Worm (Caenorhabditis elegans) whole organism, late embryonic: ENCODE results near the gene F40F12.3.

Source experiments
- C08G9.2 ChIP-seq: sonication (generic microtip); optimal IDR thresholded peaks from 2 replicates; lab custom pipeline; 2016; ENCODE audit warnings: mild to moderate bottlenecking, missing genetic modification characterization, moderate library complexity, missing compliant biosample characterization
- C38D4.7 ChIP-seq: fragments of 200-800 bp; sonication (Bioruptor generic); optimal IDR thresholded peaks from 2 replicates; lab custom pipeline; 2018; ENCODE audit warnings: mild to moderate bottlenecking, missing genetic modification characterization, moderate library complexity, missing compliant biosample characterization
- F13H6.1 ChIP-seq: sonication (generic microtip); optimal IDR thresholded peaks from 2 replicates; lab custom pipeline; 2016; ENCODE audit warnings: missing genetic modification characterization, missing compliant biosample characterization
- T23F11.4 ChIP-seq: fragments of 200-800 bp; sonication (Bioruptor generic); optimal IDR thresholded peaks from 2 replicates; lab custom pipeline; 2018; ENCODE audit warnings: mild to moderate bottlenecking, missing genetic modification characterization, missing compliant biosample characterization
- Y22D7AL.16 ChIP-seq: sonication (generic microtip); optimal IDR thresholded peaks from 2 replicates; lab custom pipeline; 2016; ENCODE audit warnings: missing genetic modification characterization, missing compliant biosample characterization
- ama-1 ChIP-seq: fragments of 150-350 bp; optimal IDR thresholded peaks from 2 replicates; lab custom pipeline; 2014
- ceh-18 ChIP-seq: sonication (generic microtip); optimal IDR thresholded peaks from 2 replicates; lab custom pipeline; 2016; ENCODE audit warnings: missing genetic modification characterization, missing compliant biosample characterization
- ceh-19 ChIP-seq: fragments of 200-800 bp; sonication (Bioruptor generic); optimal IDR thresholded peaks from 2 replicates; lab custom pipeline; 2018; ENCODE audit warnings: mild to moderate bottlenecking, missing genetic modification characterization, missing compliant biosample characterization
- ceh-22 ChIP-seq: sonication (generic microtip); optimal IDR thresholded peaks from 2 replicates; lab custom pipeline; 2017; ENCODE audit warnings: missing biosample characterization, missing genetic modification characterization
- ceh-24 ChIP-seq: sonication (generic microtip); optimal IDR thresholded peaks from 2 replicates; lab custom pipeline; 2016; ENCODE audit warnings: mild to moderate bottlenecking, missing genetic modification characterization, missing compliant biosample characterization
- ceh-30 ChIP-seq: fragments of 150-350 bp; optimal IDR thresholded peaks from 2 replicates; lab custom pipeline; 2014; ENCODE audit warnings: missing biosample characterization, missing genetic modification characterization
- ceh-31 ChIP-seq: sonication (generic microtip); optimal IDR thresholded peaks from 2 replicates; lab custom pipeline; 2016; ENCODE audit warnings: missing genetic modification characterization, missing compliant biosample characterization
- ceh-34 ChIP-seq: sonication (generic microtip); optimal IDR thresholded peaks from 2 replicates; lab custom pipeline; 2016; ENCODE audit warnings: mild to moderate bottlenecking, missing genetic modification characterization, missing compliant biosample characterization
- ceh-6 ChIP-seq: fragments of 200-800 bp; sonication (Bioruptor generic); optimal IDR thresholded peaks from 2 replicates; lab custom pipeline; 2018; ENCODE audit warnings: mild to moderate bottlenecking, missing genetic modification characterization, missing compliant biosample characterization
- elt-2 ChIP-seq: sonication (generic microtip); optimal IDR thresholded peaks from 2 replicates; lab custom pipeline; 2016; ENCODE audit warnings: missing genetic modification reagents, missing genetic modification characterization, missing compliant biosample characterization
- elt-4 ChIP-seq: sonication (generic microtip); optimal IDR thresholded peaks from 2 replicates; lab custom pipeline; 2016; ENCODE audit warnings: missing genetic modification characterization, missing compliant biosample characterization
- ets-4 ChIP-seq: sonication (generic microtip); optimal IDR thresholded peaks from 2 replicates; lab custom pipeline; 2016; ENCODE audit warnings: missing genetic modification characterization, missing compliant biosample characterization
- eyg-1 ChIP-seq: sonication (generic microtip); optimal IDR thresholded peaks from 2 replicates; lab custom pipeline; 2016; ENCODE audit warnings: missing genotype, missing genetic modification characterization, missing compliant biosample characterization
- hlh-13 ChIP-seq: fragments of 200-800 bp; sonication (Bioruptor generic); optimal IDR thresholded peaks from 2 replicates; lab custom pipeline; 2018; ENCODE audit warnings: mild to moderate bottlenecking, missing genetic modification characterization, missing compliant biosample characterization
- hlh-30 ChIP-seq: sonication (generic microtip); optimal IDR thresholded peaks from 2 replicates; lab custom pipeline; 2017; ENCODE audit warnings: antibody characterized with exemption, missing genetic modification characterization, missing compliant biosample characterization; ENCODE audit not compliant: insufficient read depth
- hlh-8 ChIP-seq: sonication (generic microtip); optimal IDR thresholded peaks from 2 replicates; lab custom pipeline; 2016; ENCODE audit warnings: missing genotype, missing genetic modification characterization, missing compliant biosample characterization
- lim-6 ChIP-seq: sonication (generic microtip); optimal IDR thresholded peaks from 2 replicates; lab custom pipeline; 2016; ENCODE audit warnings: missing genetic modification characterization, missing compliant biosample characterization
- lin-11 ChIP-seq: fragments of 200-800 bp; sonication (Bioruptor generic); optimal IDR thresholded peaks from 2 replicates; lab custom pipeline; 2018; ENCODE audit warnings: mild to moderate bottlenecking, missing genetic modification characterization, missing compliant biosample characterization
- nhr-232 ChIP-seq: sonication (generic microtip); optimal IDR thresholded peaks from 2 replicates; lab custom pipeline; 2016; ENCODE audit warnings: missing genetic modification characterization, missing compliant biosample characterization
- pax-1 ChIP-seq: fragments of 150-350 bp; optimal IDR thresholded peaks from 2 replicates; lab custom pipeline; 2014; ENCODE audit warnings: missing biosample characterization, missing genetic modification characterization
- pros-1 ChIP-seq: fragments of 150-350 bp; optimal IDR thresholded peaks from 2 replicates; lab custom pipeline; 2014; ENCODE audit warnings: missing biosample characterization, missing genetic modification reagents, missing genetic modification characterization
- ref-2 ChIP-seq: sonication (generic microtip); optimal IDR thresholded peaks from 2 replicates; lab custom pipeline; 2016; ENCODE audit warnings: missing genetic modification characterization, missing compliant biosample characterization
- sdc-2 ChIP-seq: sonication (generic microtip); optimal IDR thresholded peaks from 2 replicates; lab custom pipeline; 2016; ENCODE audit warnings: missing genotype, missing genetic modification characterization, missing compliant biosample characterization
- sox-4 ChIP-seq: sonication (generic microtip); optimal IDR thresholded peaks from 2 replicates; lab custom pipeline; 2017; ENCODE audit warnings: mild to moderate bottlenecking, missing genetic modification characterization, inconsistent platforms, missing compliant biosample characterization
- tbx-2 ChIP-seq: sonication (generic microtip); optimal IDR thresholded peaks from 2 replicates; lab custom pipeline; 2016; ENCODE audit warnings: missing genetic modification characterization, missing compliant biosample characterization
- unc-86 ChIP-seq: sonication (generic microtip); optimal IDR thresholded peaks from 2 replicates; lab custom pipeline; 2016; ENCODE audit warnings: missing genetic modification characterization, missing compliant biosample characterization

F40F12.3 gene

DNA sequence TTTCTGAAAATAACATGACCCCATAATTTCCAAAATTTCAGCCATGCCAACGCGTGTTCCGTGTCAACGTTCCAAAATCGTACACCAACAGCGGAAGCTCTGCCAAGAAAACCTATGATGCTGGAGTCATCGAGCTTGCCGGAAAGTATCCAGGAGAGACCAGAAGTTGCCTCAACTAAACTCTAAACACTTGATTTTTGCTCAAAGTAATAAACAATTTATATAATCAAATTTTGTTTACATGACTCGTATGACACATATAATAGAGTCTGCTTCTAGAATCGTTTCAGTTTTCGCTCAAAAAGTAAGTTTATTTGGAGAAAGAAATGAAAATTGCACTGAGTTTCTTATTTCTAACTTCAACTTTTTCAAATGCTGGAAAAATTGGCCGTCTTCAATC is 8.1 kb upstream of the F40F12.3 start, which contains the start of gene ttr-1:
TSS of gene ttr-1 (plus strand) at position 301 of the 400 bp plus-strand sequence.
- TF ChIP-seq pax-1 (tag; lab: Kevin White, UChicago): no peak
- no peak for TF ChIP-seq lin-11 (tag; lab: Kevin White, UChicago)
- no peak for TF ChIP-seq pros-1
- no peak for TF ChIP-seq ets-4
- no peak for TF ChIP-seq ceh-19 (GFP tag; lab: Kevin White, UChicago)

DNA sequence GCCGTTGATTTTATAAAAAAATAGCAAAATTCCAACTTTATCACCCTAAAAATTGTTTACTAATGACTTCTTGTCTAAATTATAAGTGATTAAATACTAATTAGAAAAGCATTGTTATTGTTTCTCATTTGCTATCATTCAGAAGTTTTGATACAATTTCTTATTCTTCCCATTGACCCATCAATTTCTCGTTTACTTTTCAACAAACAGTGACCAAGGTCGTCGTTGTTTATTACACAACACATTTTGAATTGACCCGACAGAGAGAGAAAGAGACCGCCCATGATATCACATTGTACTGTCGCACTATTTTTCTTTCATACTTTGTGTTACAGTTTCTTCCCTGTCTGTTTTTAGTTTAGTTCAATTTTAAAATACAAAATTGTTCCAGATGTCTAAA is 6.7 kb upstream of the F40F12.3 start, which contains the start of gene ttr-2:
TSS of gene ttr-2 (plus strand) at position 392 of the 400 bp plus-strand sequence.
- no peak for TF ChIP-seq ceh-18 (tag; lab: Kevin White, UChicago)
- no peak for TF ChIP-seq hlh-8 (tag; lab: Kevin White, UChicago)
- TF ChIP-seq T23F11.4: no peak
- TF ChIP-seq F13H6.1 (tag; lab: Kevin White, UChicago): no peak

DNA sequence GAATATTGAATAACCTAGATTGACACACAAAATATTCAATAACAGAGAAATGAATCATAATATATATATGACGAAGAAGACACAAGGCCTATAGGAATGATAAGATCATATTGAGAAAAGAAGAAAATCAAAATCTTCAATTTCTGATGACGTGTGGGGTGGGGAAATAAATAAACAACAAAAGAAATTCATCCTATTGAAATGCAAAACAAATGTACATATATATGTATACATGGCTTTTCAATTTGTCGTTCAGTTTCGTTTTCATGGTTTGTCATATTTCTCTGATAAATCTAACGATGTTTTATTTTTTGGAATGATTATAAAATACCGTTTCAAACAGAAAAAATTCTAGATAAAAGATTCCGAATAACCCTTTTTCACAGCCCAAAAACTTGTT is 6.0 kb upstream of the F40F12.3 start, which contains the start of gene ttr-3:
TSS of gene ttr-3 (minus strand) at position 101 of the 400 bp plus-strand sequence.
- TF ChIP-seq unc-86 (no peak), ama-1 (no peak), sox-4 (tag; lab: Kevin White, UChicago) (no peak), elt-2 (tag; lab: Kevin White, UChicago) (no peak), lin-11 (tag; lab: Kevin White, UChicago) (no peak), nhr-232 (tag; lab: Kevin White, UChicago) (no peak), ceh-34 (no peak), ceh-31 (no peak), ceh-22 (no peak)

- TF ChIP-seq C08G9.2 (tag; lab: Kevin White, UChicago) (no peak), hlh-8 (tag; lab: Kevin White, UChicago) (no peak), tbx-2 (tag; lab: Kevin White, UChicago) (no peak), lim-6 (no peak), ceh-30 (tag; lab: Kevin White, UChicago) (no peak), ceh-18 (tag; lab: Kevin White, UChicago) (no peak)
Observed at ce11 chrIII:9922874-9923273, 2.2 kb upstream of the F40F12.3 start, which contains the start of gene cbp-2. cbp-2 (plus strand) TSS chrIII:9923174.

DNA sequence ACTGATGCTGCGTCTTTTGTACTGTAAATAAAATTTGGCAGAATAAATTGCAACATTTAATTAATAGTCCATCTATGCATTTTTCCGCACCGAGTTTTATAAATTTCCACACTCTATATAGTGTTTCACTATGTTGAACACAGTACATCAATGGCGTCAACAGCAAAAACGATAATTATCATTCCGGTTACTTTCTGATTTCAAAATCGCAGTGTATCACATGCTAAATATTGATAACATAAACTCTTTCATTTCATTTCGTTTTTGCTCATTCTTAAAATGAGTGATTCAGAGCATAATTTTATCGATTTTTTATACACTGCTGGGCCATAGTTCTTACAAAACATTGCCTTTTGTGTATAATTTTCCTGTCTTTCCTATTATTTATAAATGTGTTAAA is 1.6 kb upstream of the F40F12.3 start:
- TF ChIP-seq ceh-6 (GFP tag; lab: Kevin White, UChicago) (no peak), ref-2 (tag; lab: Kevin White, UChicago) (no peak), hlh-30 (tag; lab: Kevin White, UChicago) (no peak), Y22D7AL.16 (tag; lab: Kevin White, UChicago) (no peak), ceh-24 (tag; lab: Kevin White, UChicago) (no peak), hlh-13 (no peak), lim-6 (no peak), C38D4.7 (GFP tag; lab: Kevin White, UChicago) (no peak), eyg-1 (tag; lab: Kevin White, UChicago) (no peak), sdc-2 (no peak), unc-86 (no peak), elt-4 (tag; lab: Kevin White, UChicago) (no peak), pros-1 (no peak), hlh-8 (tag; lab: Kevin White, UChicago) (no peak), nhr-232 (tag; lab: Kevin White, UChicago) (no peak), ets-4 (no peak)

DNA sequence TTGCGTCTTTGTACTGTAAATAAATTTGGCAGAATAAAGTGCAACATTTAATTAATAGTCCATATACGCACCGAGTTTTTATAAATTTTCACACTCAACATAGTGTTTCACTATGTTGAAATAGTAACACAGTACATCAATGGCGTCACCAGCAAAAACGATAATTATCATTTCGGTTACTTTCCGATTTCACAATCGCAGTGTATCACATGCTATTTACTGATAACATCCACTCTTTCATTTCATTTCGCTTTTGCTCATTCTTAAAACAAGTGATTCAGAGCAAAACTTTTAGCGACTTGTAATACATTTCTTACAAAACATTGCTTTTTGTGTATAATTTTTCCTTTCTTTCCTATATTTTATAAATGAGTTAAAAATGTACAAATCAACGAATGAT is 6.9 kb downstream of the F40F12.3 start, which contains the start of gene cbp-3:
TSS of gene cbp-3 (plus strand) at position 272 of the 400 bp plus-strand sequence.
- peak; percentile 28 for TF ChIP-seq elt-2 (tag; lab: Kevin White, UChicago)
- no peak for TF ChIP-seq ceh-6 (GFP tag; lab: Kevin White, UChicago)
